Worm (Caenorhabditis elegans) whole organism, midembryonic: ENCODE data around the gene ddr-1.

ENCODE experiments used
- flt-1 ChIP-seq: fragments of 200-800 bp; sonication (Bioruptor generic); IDR thresholded peaks from 2 replicates; pipeline ENCODE4 v1.3.6; 2022; ENCODE audit warnings: missing genetic modification characterization, missing compliant biosample characterization
- ref-1 ChIP-seq: fragments of 200-800 bp; sonication (Bioruptor generic); conservative IDR thresholded peaks from 2 replicates; pipeline ENCODE4 v1.3.6; 2022; ENCODE audit warnings: missing genetic modification reagents, missing genetic modification characterization, missing compliant biosample characterization

- TF ChIP-seq ref-1 (GFP tag; lab: Robert Waterston, UW) (no peak), flt-1 (GFP tag; lab: Robert Waterston, UW) (no peak)
These were observed 6.3 kb downstream of the ddr-1 start for ce11 chrX:5467308-5467707.
